Worm (Caenorhabditis elegans): ENCODE measurements around the gene nkat-1.

ce11 chrX:14147400-14147799 lies 7.5 kb upstream of the nkat-1 start, which contains the start of gene akt-2:
- no peak for TF ChIP-seq B0035.1 (tag; optimal IDR thresholded peaks at IDR 0.05)
- no peak for TF ChIP-seq ekl-4 (GFP tag; IDR thresholded peaks at IDR 0.05)
- TF ChIP-seq ets-4 (GFP tag; optimal IDR thresholded peaks at IDR 0.05): no peak
- TF ChIP-seq pha-4 (tag; optimal IDR thresholded peaks at IDR 0.05): no peak
- TF ChIP-seq snpc-4 (GFP tag; optimal IDR thresholded peaks at IDR 0.05): no peak
- TF ChIP-seq snpc-4 (tag; optimal IDR thresholded peaks at IDR 0.05): no peak
- TF ChIP-seq ceh-100 (GFP tag; IDR thresholded peaks at IDR 0.05): no peak
- TF ChIP-seq somi-1 (GFP tag; optimal IDR thresholded peaks at IDR 0.05): no peak
- TF ChIP-seq F39B2.1 (GFP tag; IDR thresholded peaks at IDR 0.05): no peak
- no peak for TF ChIP-seq D2030.7 (GFP tag; IDR thresholded peaks at IDR 0.05)

Measured in whole organism, young adult.